Worm (Caenorhabditis elegans) whole organism, early embryonic: Measurements from ENCODE around the gene rpc-2.

Experiments used
- ama-1 ChIP-seq: fragments of 150-350 bp; optimal IDR thresholded peaks from 2 replicates; lab custom pipeline; 2014
- ceh-36 ChIP-seq: sonication (generic microtip); optimal IDR thresholded peaks from 2 replicates; lab custom pipeline; 2016; ENCODE audit warnings: missing genetic modification characterization, inconsistent platforms, missing compliant biosample characterization
- flt-1 ChIP-seq: fragments of 200-800 bp; sonication (Bioruptor generic); IDR thresholded peaks from 2 replicates; pipeline ENCODE4 v1.3.6; 2022; ENCODE audit warnings: missing genetic modification characterization, missing compliant biosample characterization
- hmg-4 ChIP-seq: fragments of 200-800 bp; sonication (Bioruptor generic); optimal IDR thresholded peaks from 2 replicates; lab custom pipeline; 2018; ENCODE audit warnings: mild to moderate bottlenecking, missing genetic modification characterization, missing compliant biosample characterization
- pes-1 ChIP-seq: fragments of 200-800 bp; sonication (Bioruptor generic); IDR thresholded peaks from 2 replicates; pipeline ENCODE4 v1.3.6; 2022; ENCODE audit warnings: missing genetic modification reagents, missing genetic modification characterization, missing compliant biosample characterization
- scrt-1 ChIP-seq: fragments of 200-800 bp; sonication (Bioruptor generic); IDR thresholded peaks from 2 replicates; pipeline ENCODE4 v1.3.6; 2022; ENCODE audit warnings: missing genetic modification characterization, missing compliant biosample characterization
- sea-1 ChIP-seq: fragments of 200-800 bp; sonication (Bioruptor generic); conservative IDR thresholded peaks from 2 replicates; pipeline ENCODE4 v1.3.6; 2022; ENCODE audit warnings: missing genetic modification characterization, missing compliant biosample characterization
- tbx-11 ChIP-seq: fragments of 200-800 bp; sonication (Bioruptor generic); IDR thresholded peaks from 2 replicates; pipeline ENCODE4 v1.3.6; 2022; ENCODE audit warnings: missing genetic modification characterization, missing compliant biosample characterization

DNA sequence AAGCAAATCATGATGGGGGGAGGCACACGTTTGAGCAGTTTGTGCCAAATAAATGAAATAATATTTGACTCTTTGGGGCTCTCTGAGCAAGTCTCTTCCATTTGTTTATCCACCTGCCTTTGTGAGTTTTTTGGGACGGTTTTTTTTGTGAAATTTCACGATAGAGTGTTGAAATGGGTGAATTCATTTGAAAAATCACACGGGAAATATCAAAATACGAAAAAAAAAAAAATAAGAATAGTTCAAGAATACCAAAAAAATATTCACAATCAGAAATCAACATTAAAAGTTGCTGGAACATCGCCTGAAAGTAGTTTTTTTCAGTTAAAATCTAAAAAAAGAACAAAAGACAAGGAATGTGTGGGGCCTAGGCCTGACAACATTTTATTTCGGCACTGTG lies 44.7 kb upstream of the rpc-2 start, which contains the start of gene pqn-25:
- TF ChIP-seq sea-1 = no peak
- no peak for TF ChIP-seq ama-1 (lab: Kevin White, UChicago)
- no peak for TF ChIP-seq flt-1
- no peak for TF ChIP-seq pes-1
- no peak for TF ChIP-seq ceh-36
- TF ChIP-seq scrt-1 (GFP tag; lab: Robert Waterston, UW) = no peak
- no peak for TF ChIP-seq hmg-4 (GFP tag; lab: Kevin White, UChicago)
- TF ChIP-seq tbx-11 (GFP tag; lab: Robert Waterston, UW) = no peak
